Fruit fly (Drosophila melanogaster): Measurements from ENCODE around the gene nerfin-1.

nerfin-1 gene

dm6 chr3L:884239-884638 is 24.7 kb upstream of the nerfin-1 start:
- TF ChIP-seq CG10959 (GFP tag; IDR thresholded peaks at IDR 0.05) (no peak), Med (GFP tag) (peak; percentile 84), CG15696 (tag; optimal IDR thresholded peaks at IDR 0.05) (no peak), so (GFP tag; IDR thresholded peaks at IDR 0.05) (no peak), lab (GFP tag; optimal IDR thresholded peaks at IDR 0.05) (peak; percentile 46), mam (GFP tag; optimal IDR thresholded peaks at IDR 0.05) (peak; percentile 26), hth (optimal IDR thresholded peaks at IDR 0.05) (no peak), dpn (GFP tag; optimal IDR thresholded peaks at IDR 0.05) (peak in 1 of 2 experiments; percentile 8), CG15514 (GFP tag; optimal IDR thresholded peaks at IDR 0.05) (no peak), CG30020 (tag; optimal IDR thresholded peaks at IDR 0.05) (no peak), Six4 (GFP tag; optimal IDR thresholded peaks at IDR 0.05) (no peak), Jarid2 (GFP tag; optimal IDR thresholded peaks at IDR 0.05) (no peak), hkb (optimal IDR thresholded peaks at IDR 0.05) (no peak), hkb (GFP tag; IDR thresholded peaks at IDR 0.05) (0 out of 2 replicates have a peak, but pooled peaks have one; percentile 42), Dll (GFP tag; IDR thresholded peaks at IDR 0.05; ENCODE audit: partially characterized antibody) (no peak), CG8089 (GFP tag; optimal IDR thresholded peaks at IDR 0.05) (no peak), caup (GFP tag; optimal IDR thresholded peaks at IDR 0.05; ENCODE audit: severe bottlenecking) (peak; percentile 28), zfh1 (GFP tag; IDR thresholded peaks at IDR 0.05) (peak; percentile 13; the same call in 1 of the 3 replicates), fru (optimal IDR thresholded peaks at IDR 0.05) (no peak), CG2199 (GFP tag; IDR thresholded peaks at IDR 0.05) (no peak), amos (GFP tag; IDR thresholded peaks at IDR 0.05; ENCODE audit: partially characterized antibody) (no peak), CG3163 (GFP tag; optimal IDR thresholded peaks at IDR 0.05) (no peak), CG8924 (tag; optimal IDR thresholded peaks at IDR 0.05) (no peak), TFAM (GFP tag; optimal IDR thresholded peaks at IDR 0.05) (no peak), Rfx (GFP tag; IDR thresholded peaks at IDR 0.05) (peak; percentile 66), CG11456 (GFP tag; IDR thresholded peaks at IDR 0.05) (0 out of 3 replicates have a peak, but pooled peaks have one; percentile 4), Sin3A (optimal IDR thresholded peaks at IDR 0.05) (no peak), sob (GFP tag; IDR thresholded peaks at IDR 0.05) (peak; percentile 23; the same call in 1 of the 2 replicates), vvl (GFP tag; IDR thresholded peaks at IDR 0.05) (peak; percentile 30; the same call in 1 of the 2 replicates), CG2120 (GFP tag; optimal IDR thresholded peaks at IDR 0.05) (peak; percentile 5), CG18599 (GFP tag; optimal IDR thresholded peaks at IDR 0.05) (peak; percentile 66), CG17829 (tag; optimal IDR thresholded peaks at IDR 0.05) (no peak), unc-4 (GFP tag; IDR thresholded peaks at IDR 0.05; ENCODE audit: partially characterized antibody) (no peak), gt (GFP tag; IDR thresholded peaks at IDR 0.05) (no peak), CG8290 (GFP tag; optimal IDR thresholded peaks at IDR 0.05) (no peak), CG8290 (tag; optimal IDR thresholded peaks at IDR 0.05) (no peak), MBD-R2 (GFP tag; IDR thresholded peaks at IDR 0.05) (0 out of 2 replicates have a peak, but pooled peaks have one; percentile 16), repo (GFP tag; optimal IDR thresholded peaks at IDR 0.05) (no peak), Fer3 (tag; optimal IDR thresholded peaks at IDR 0.05) (peak; percentile 23), CG3281 (GFP tag; optimal IDR thresholded peaks at IDR 0.05) (peak; percentile 15), CG34224 (GFP tag; IDR thresholded peaks at IDR 0.05; ENCODE audit: partially characterized antibody) (no peak), dysf (GFP tag; IDR thresholded peaks at IDR 0.05) (peak; percentile 40; the same call in 1 of the 3 replicates), CG32767 (GFP tag; IDR thresholded peaks at IDR 0.05) (no peak), CG2678 (tag; optimal IDR thresholded peaks at IDR 0.05) (peak; percentile 27), CG31224 (GFP tag; IDR thresholded peaks at IDR 0.05) (0 out of 2 replicates have a peak, but pooled peaks have one; percentile 25), Taf1 (GFP tag; IDR thresholded peaks at IDR 0.05) (peak; percentile 7; the same call in 1 of the 2 replicates), dmrt99B (tag; optimal IDR thresholded peaks at IDR 0.05) (no peak), CG32532 (GFP tag; IDR thresholded peaks at IDR 0.05) (peak; percentile 58), GATAe (GFP tag; conservative IDR thresholded peaks at IDR 0.05) (0 out of 2 replicates have a peak, but pooled peaks have one; percentile 10), bbx (GFP tag; IDR thresholded peaks at IDR 0.05; ENCODE audit: partially characterized antibody) (no peak), CG12769 (tag; optimal IDR thresholded peaks at IDR 0.05) (no peak), yki (optimal IDR thresholded peaks at IDR 0.05) (no peak)

All from whole organism, embryonic.